Worm (Caenorhabditis elegans): ENCODE data around the gene hal-2.
"Not testable (repeated sequence)": the region's sequence is repeated elsewhere in the genome, so short reads cannot be mapped to it uniquely, and the experiment has no call there.

DNA sequence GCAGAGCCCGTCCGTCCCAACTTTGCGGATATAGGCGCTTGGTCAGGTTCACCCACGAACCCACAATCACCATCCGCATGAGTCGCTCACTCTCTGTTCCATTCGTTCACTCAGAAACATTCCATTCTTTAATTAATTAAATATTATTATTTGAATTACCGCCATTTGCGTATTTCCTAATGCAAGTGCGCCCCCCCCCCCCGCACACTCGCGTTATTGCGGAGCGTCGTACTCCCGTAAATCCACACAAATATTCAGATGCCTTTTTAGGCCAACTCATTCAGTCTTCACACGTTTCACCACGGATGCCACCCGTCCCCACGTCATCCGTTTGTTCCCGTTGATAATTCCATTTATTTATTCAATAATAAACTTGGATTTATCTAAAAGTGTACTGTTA, 38.4 kb downstream of the hal-2 start, which contains the start of gene T16G12.3:
- TF ChIP-seq med-1 (GFP tag; optimal IDR thresholded peaks at IDR 0.05; ENCODE audit: insufficient read depth); ztf-29 (GFP tag; IDR thresholded peaks at IDR 0.05); T22C8.4 (GFP tag; IDR thresholded peaks at IDR 0.05); flt-1 (GFP tag; IDR thresholded peaks at IDR 0.05): not testable (repeated sequence)

Measured in whole organism, midembryonic.